Fruit fly (Drosophila melanogaster) whole organism, prepupa: ENCODE data around the gene HP4.

Source experiments
- Blimp-1 ChIP-seq: fragments of 200-800 bp; sonication (Bioruptor generic); optimal IDR thresholded peaks from 3 replicates; lab custom pipeline; 2017; ENCODE audit warnings: missing biosample characterization, missing genetic modification characterization, mild to moderate bottlenecking, moderate library complexity, missing genetic modification reagents
- CG10631 ChIP-seq: fragments of 200-800 bp; sonication (Bioruptor generic); optimal IDR thresholded peaks from 2 replicates; lab custom pipeline; 2016; ENCODE audit warnings: missing biosample characterization, missing genetic modification characterization
- CG10669 ChIP-seq: fragments of 200-800 bp; sonication (Bioruptor generic); optimal IDR thresholded peaks from 3 replicates; lab custom pipeline; 2018; ENCODE audit warnings: missing biosample characterization, mild to moderate bottlenecking, missing genetic modification characterization, moderate library complexity
- CG11294 ChIP-seq: fragments of 200-800 bp; sonication (Bioruptor generic); IDR thresholded peaks from 2 replicates; pipeline ENCODE4 v1.3.6; 2022; ENCODE audit warnings: missing biosample characterization, missing genetic modification characterization
- CG11762 ChIP-seq: fragments of 200-800 bp; sonication (Bioruptor generic); optimal IDR thresholded peaks from 3 replicates; lab custom pipeline; 2016; ENCODE audit warnings: missing biosample characterization, missing genetic modification characterization; ENCODE audit not compliant: insufficient read depth
- CG15336 ChIP-seq: fragments of 200-800 bp; sonication (Bioruptor generic); IDR thresholded peaks from 2 replicates; pipeline ENCODE4 v1.3.6; 2022; ENCODE audit warnings: missing biosample characterization, missing genetic modification characterization
- CG1621 ChIP-seq: fragments of 200-800 bp; sonication (Bioruptor generic); optimal IDR thresholded peaks from 3 replicates; lab custom pipeline; 2018; ENCODE audit warnings: missing biosample characterization, mild to moderate bottlenecking, missing genetic modification characterization
- CG3032 ChIP-seq: fragments of 200-800 bp; optimal IDR thresholded peaks from 2 replicates; lab custom pipeline; 2019; ENCODE audit warnings: missing biosample characterization, mild to moderate bottlenecking, missing genetic modification characterization, moderate library complexity
- CG31627 ChIP-seq: fragments of 200-800 bp; sonication (Bioruptor generic); optimal IDR thresholded peaks from 3 replicates; lab custom pipeline; 2016; ENCODE audit warnings: missing biosample characterization, missing genetic modification characterization
- CG32006 ChIP-seq: fragments of 200-800 bp; sonication (Bioruptor generic); optimal IDR thresholded peaks from 3 replicates; lab custom pipeline; 2017; ENCODE audit warnings: missing biosample characterization, mild to moderate bottlenecking, missing genetic modification characterization
- CG34406 ChIP-seq: fragments of 200-800 bp; sonication (Bioruptor generic); optimal IDR thresholded peaks from 3 replicates; lab custom pipeline; 2016; ENCODE audit warnings: missing biosample characterization, missing genetic modification characterization
- CG4318 ChIP-seq: fragments of 200-800 bp; sonication (Bioruptor generic); optimal IDR thresholded peaks from 3 replicates; lab custom pipeline; 2017; ENCODE audit warnings: missing biosample characterization, mild to moderate bottlenecking, missing genetic modification characterization
- CG6163 ChIP-seq: fragments of 200-800 bp; sonication (Bioruptor generic); IDR thresholded peaks from 3 replicates; pipeline ENCODE4 v1.3.6; 2022; ENCODE audit warnings: missing biosample characterization, missing genetic modification characterization
- CG6276 ChIP-seq: fragments of 200-800 bp; sonication (Bioruptor generic); optimal IDR thresholded peaks from 2 replicates; lab custom pipeline; 2017; ENCODE audit warnings: missing biosample characterization, mild to moderate bottlenecking, missing genetic modification characterization
- CG6792 ChIP-seq: fragments of 200-800 bp; sonication (Bioruptor generic); optimal IDR thresholded peaks from 3 replicates; lab custom pipeline; 2016; ENCODE audit warnings: missing biosample characterization, missing genetic modification characterization
- CG6808 ChIP-seq: fragments of 200-800 bp; sonication (Bioruptor generic); optimal IDR thresholded peaks from 3 replicates; lab custom pipeline; 2017; ENCODE audit warnings: missing biosample characterization, missing genetic modification characterization, mild to moderate bottlenecking, moderate library complexity, missing genetic modification reagents
- CG7368 ChIP-seq: fragments of 200-800 bp; sonication (Bioruptor generic); optimal IDR thresholded peaks from 3 replicates; lab custom pipeline; 2016; ENCODE audit warnings: missing biosample characterization, missing genetic modification characterization
- CG8119 ChIP-seq: fragments of 200-800 bp; sonication (Bioruptor generic); IDR thresholded peaks from 3 replicates; pipeline ENCODE4 v1.3.6; 2022; ENCODE audit warnings: missing biosample characterization, missing genetic modification characterization
- CG8319 ChIP-seq: fragments of 200-800 bp; sonication (Bioruptor generic); optimal IDR thresholded peaks from 3 replicates; lab custom pipeline; 2016; ENCODE audit warnings: missing biosample characterization, missing genetic modification characterization
- CG9139 ChIP-seq: fragments of 200-800 bp; sonication (Bioruptor generic); optimal IDR thresholded peaks from 3 replicates; lab custom pipeline; 2017; ENCODE audit warnings: missing biosample characterization, mild to moderate bottlenecking, missing genetic modification characterization
- Eip75B ChIP-seq: fragments of 200-800 bp; sonication (Bioruptor generic); optimal IDR thresholded peaks from 3 replicates; lab custom pipeline; 2016; ENCODE audit warnings: missing biosample characterization, missing genetic modification characterization
- Eip78C ChIP-seq: fragments of 200-800 bp; sonication (Bioruptor generic); peaks from one replicate; lab custom pipeline; 2016; ENCODE audit warnings: missing biosample characterization, missing genetic modification characterization
- Eip93F ChIP-seq: fragments of 200-800 bp; sonication (Bioruptor generic); optimal IDR thresholded peaks from 2 replicates; lab custom pipeline; 2016; ENCODE audit warnings: missing biosample characterization, mild to moderate bottlenecking, missing genetic modification characterization
- Ets21C ChIP-seq: fragments of 200-800 bp; sonication (Bioruptor generic); optimal IDR thresholded peaks from 3 replicates; lab custom pipeline; 2016; ENCODE audit warnings: missing biosample characterization, missing genetic modification characterization
- Ets96B ChIP-seq: fragments of 200-800 bp; optimal IDR thresholded peaks from 2 replicates; lab custom pipeline; 2019; ENCODE audit warnings: missing biosample characterization, mild to moderate bottlenecking, missing genetic modification characterization, moderate library complexity
- Gug ChIP-seq: fragments of 200-800 bp; sonication (Bioruptor generic); IDR thresholded peaks from 2 replicates; pipeline ENCODE4 v1.3.6; 2022; ENCODE audit warnings: missing biosample characterization, missing genetic modification characterization
- Hr38 ChIP-seq: sonication (Bioruptor generic); optimal IDR thresholded peaks from 2 replicates; lab custom pipeline; 2016; ENCODE audit warnings: missing biosample characterization, missing genetic modification characterization
- Lpt ChIP-seq: fragments of 200-800 bp; sonication (Bioruptor generic); optimal IDR thresholded peaks from 3 replicates; lab custom pipeline; 2016; ENCODE audit warnings: missing biosample characterization, missing genetic modification characterization
- Met ChIP-seq: fragments of 200-800 bp; sonication (Bioruptor generic); optimal IDR thresholded peaks from 3 replicates; lab custom pipeline; 2016; ENCODE audit warnings: missing biosample characterization, missing genetic modification characterization
- OdsH ChIP-seq: fragments of 200-800 bp; sonication (Bioruptor generic); optimal IDR thresholded peaks from 3 replicates; lab custom pipeline; 2016; ENCODE audit warnings: missing biosample characterization, missing genetic modification characterization
- Smox ChIP-seq: fragments of 200-800 bp; sonication (Bioruptor generic); optimal IDR thresholded peaks from 3 replicates; lab custom pipeline; 2016; ENCODE audit warnings: missing biosample characterization, missing genetic modification characterization
- Sox102F ChIP-seq: fragments of 200-800 bp; sonication (Bioruptor generic); optimal IDR thresholded peaks from 2 replicates; lab custom pipeline; 2016; ENCODE audit warnings: missing biosample characterization, mild to moderate bottlenecking, missing genetic modification characterization
- Sox14 ChIP-seq: fragments of 200-800 bp; sonication (Bioruptor generic); optimal IDR thresholded peaks from 3 replicates; lab custom pipeline; 2016; ENCODE audit warnings: missing biosample characterization, missing genetic modification characterization
- Sox15 ChIP-seq: fragments of 200-800 bp; sonication (Bioruptor generic); optimal IDR thresholded peaks from 3 replicates; lab custom pipeline; 2016; ENCODE audit warnings: missing biosample characterization, missing genetic modification characterization
- achi ChIP-seq: fragments of 200-800 bp; sonication (Bioruptor generic); optimal IDR thresholded peaks from 3 replicates; lab custom pipeline; 2016; ENCODE audit warnings: missing biosample characterization, missing genetic modification characterization
- dsx ChIP-seq: fragments of 200-800 bp; optimal IDR thresholded peaks from 3 replicates; lab custom pipeline; 2019; ENCODE audit warnings: missing biosample characterization, mild to moderate bottlenecking, missing genetic modification characterization, moderate library complexity; ENCODE audit not compliant: poor library complexity, severe bottlenecking
- eg ChIP-seq: fragments of 200-800 bp; sonication (Bioruptor generic); IDR thresholded peaks from 3 replicates; pipeline ENCODE4 v1.3.6; 2022; ENCODE audit warnings: missing biosample characterization, missing genetic modification characterization
- esn ChIP-seq: fragments of 200-800 bp; sonication (Bioruptor generic); optimal IDR thresholded peaks from 2 replicates; lab custom pipeline; 2016; ENCODE audit warnings: missing biosample characterization, mild to moderate bottlenecking, missing genetic modification characterization, moderate library complexity
- fkh ChIP-seq: fragments of 200-800 bp; sonication (Bioruptor generic); optimal IDR thresholded peaks from 3 replicates; lab custom pipeline; 2017; ENCODE audit warnings: missing biosample characterization, mild to moderate bottlenecking, missing genetic modification characterization, moderate library complexity
- lz ChIP-seq: fragments of 200-800 bp; sonication (Bioruptor generic); optimal IDR thresholded peaks from 3 replicates; lab custom pipeline; 2016; ENCODE audit warnings: missing biosample characterization, missing genetic modification characterization
- net ChIP-seq: fragments of 200-800 bp; sonication (Bioruptor generic); optimal IDR thresholded peaks from 3 replicates; lab custom pipeline; 2016; ENCODE audit warnings: missing biosample characterization, missing genetic modification characterization
- salr ChIP-seq, 2 experiments: fragments of 200-800 bp; sonication (Bioruptor generic); optimal IDR thresholded peaks; 3 replicates each; lab custom pipeline; 2016 to 2018; ENCODE audit warnings: missing biosample characterization in 2 of 2, missing genetic modification characterization in 2 of 2, mild to moderate bottlenecking in 1 of 2
- spab ChIP-seq: fragments of 200-800 bp; sonication (Bioruptor generic); optimal IDR thresholded peaks from 2 replicates; lab custom pipeline; 2017; ENCODE audit warnings: missing biosample characterization, mild to moderate bottlenecking, missing genetic modification characterization, missing genetic modification reagents
- topi ChIP-seq: fragments of 200-800 bp; sonication (Bioruptor generic); optimal IDR thresholded peaks from 3 replicates; lab custom pipeline; 2016; ENCODE audit warnings: missing biosample characterization, missing genetic modification characterization
- vri ChIP-seq: fragments of 200-800 bp; sonication (Bioruptor generic); optimal IDR thresholded peaks from 3 replicates; lab custom pipeline; 2016; ENCODE audit warnings: missing biosample characterization, mild to moderate bottlenecking, missing genetic modification characterization

The HP4 gene

DNA sequence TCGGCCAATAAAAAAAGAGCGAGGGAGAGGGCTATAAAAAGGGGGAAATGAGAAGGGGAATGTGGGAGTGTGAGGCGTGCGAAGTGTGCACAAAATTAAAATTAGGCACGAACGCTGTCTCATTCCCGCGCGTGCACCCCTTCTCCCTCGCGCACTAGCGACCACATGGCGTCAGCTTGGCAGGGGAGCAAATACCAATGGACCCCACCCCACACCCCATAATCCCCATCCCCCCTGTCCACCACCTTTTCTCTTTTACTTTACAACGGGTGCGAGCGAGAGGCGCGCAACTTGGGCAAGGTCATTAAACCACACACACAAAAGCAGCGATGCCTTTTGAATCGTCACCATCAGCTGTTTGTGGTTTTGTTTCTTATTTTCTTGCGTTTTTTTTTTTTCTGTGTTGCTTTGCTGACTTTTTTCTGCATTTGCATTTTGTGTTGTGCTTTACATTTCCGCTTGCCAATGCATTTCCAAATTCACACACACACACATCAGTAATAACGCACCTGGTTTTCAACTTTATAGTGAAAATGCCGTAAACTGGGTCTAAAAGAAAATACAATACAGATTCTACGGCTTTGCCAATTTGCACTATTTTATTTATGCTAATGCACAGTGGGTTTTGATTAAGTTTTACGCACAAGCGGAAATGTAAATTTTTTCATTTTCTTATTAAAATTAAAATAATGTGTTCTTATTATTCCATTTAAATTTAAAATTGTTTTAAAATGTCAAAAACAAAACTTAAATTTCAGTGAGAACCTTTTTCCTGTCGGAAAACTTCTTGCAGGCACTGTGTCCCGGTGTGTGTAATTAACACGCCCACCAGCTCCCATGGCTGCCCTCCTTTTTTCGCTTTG is 48.6 kb upstream of the HP4 start (continued):
- TF ChIP-seq fkh: peak; percentile 49
- TF ChIP-seq dsx (GFP tag; lab: Kevin White, UChicago): peak; percentile 25
- peak; percentile 50 for TF ChIP-seq CG3032
- peak; percentile 57 for TF ChIP-seq CG10631 (GFP tag; lab: Kevin White, UChicago)
- TF ChIP-seq CG10669: peak; percentile 49
- TF ChIP-seq OdsH (GFP tag; lab: Kevin White, UChicago): peak; percentile 73
- TF ChIP-seq achi (GFP tag; lab: Kevin White, UChicago): peak; percentile 47
- peak; percentile 66 for TF ChIP-seq Sox14 (GFP tag; lab: Kevin White, UChicago)
- TF ChIP-seq CG7368 (GFP tag; lab: Kevin White, UChicago): peak; percentile 11
- TF ChIP-seq CG11762 (GFP tag; lab: Kevin White, UChicago): peak; percentile 45
- peak; percentile 68 for TF ChIP-seq Met
- peak; percentile 47 for TF ChIP-seq CG6792
- TF ChIP-seq CG6163 (GFP tag; lab: Robert Waterston, UW): peak; percentile 73
- TF ChIP-seq spab: peak; percentile 48
- TF ChIP-seq Ets21C (GFP tag; lab: Kevin White, UChicago): peak; percentile 41

DNA sequence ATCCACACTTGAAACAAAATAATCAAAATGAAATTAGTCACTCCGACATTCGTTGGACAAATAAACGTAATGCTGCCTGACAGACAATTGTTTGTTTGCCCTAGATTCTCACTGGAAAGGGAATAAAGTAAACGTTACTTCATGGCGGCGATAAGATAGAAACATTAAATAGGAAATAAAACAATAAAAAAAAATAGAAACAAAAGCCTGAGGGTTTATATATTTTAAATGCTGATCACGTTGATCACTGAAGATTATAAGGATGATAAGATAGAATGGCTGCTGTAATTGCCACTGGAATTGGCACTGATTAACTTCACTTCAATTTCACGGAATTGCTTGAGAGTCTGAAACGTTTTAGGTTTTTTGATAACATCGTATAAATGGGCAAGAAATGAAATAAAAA is 42.7 kb upstream of the HP4 start:
- no peak for TF ChIP-seq achi (GFP tag; lab: Kevin White, UChicago)
- TF ChIP-seq eg: no peak
- peak; percentile 32 for TF ChIP-seq Eip78C (GFP tag; lab: Kevin White, UChicago)
- TF ChIP-seq CG1621 (tag; lab: Kevin White, UChicago): no peak
- no peak for TF ChIP-seq CG8319 (GFP tag; lab: Kevin White, UChicago)
- no peak for TF ChIP-seq CG31627 (GFP tag; lab: Kevin White, UChicago)
- peak; percentile 92 for TF ChIP-seq fkh
- no peak for TF ChIP-seq CG15336 (GFP tag; lab: Robert Waterston, UW)
- TF ChIP-seq Sox102F (GFP tag; lab: Kevin White, UChicago): no peak
- no peak for TF ChIP-seq Met
- TF ChIP-seq CG4318: no peak
- peak; percentile 85 for TF ChIP-seq vri (GFP tag; lab: Kevin White, UChicago)
- TF ChIP-seq OdsH (GFP tag; lab: Kevin White, UChicago): no peak
- no peak for TF ChIP-seq CG7368 (GFP tag; lab: Kevin White, UChicago)
- no peak for TF ChIP-seq Eip75B
- no peak for TF ChIP-seq Blimp-1 (GFP tag; lab: Kevin White, UChicago)
- TF ChIP-seq Ets96B (tag; lab: Kevin White, UChicago): no peak

DNA sequence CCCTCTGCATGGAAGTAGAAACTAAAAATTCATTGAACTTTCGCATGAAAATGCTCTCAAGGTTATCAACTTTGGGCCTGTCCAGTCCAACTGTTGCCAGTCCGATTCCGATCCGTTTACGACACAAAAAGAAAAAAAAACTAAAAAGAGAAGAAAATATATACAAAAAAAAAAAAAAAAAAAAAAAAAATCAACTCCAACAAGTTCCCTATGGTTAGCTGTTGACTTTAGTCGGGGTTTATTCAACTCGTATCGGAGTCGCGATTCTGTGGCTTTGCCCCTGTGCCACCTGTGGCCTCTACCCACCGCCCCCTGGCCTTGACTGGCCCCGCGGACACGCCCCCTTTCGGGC is 37.9 kb upstream of the HP4 start:
- TF ChIP-seq Smox (GFP tag; lab: Kevin White, UChicago) (no peak), net (peak; percentile 44), CG15336 (GFP tag; lab: Robert Waterston, UW) (no peak), topi (GFP tag; lab: Kevin White, UChicago) (no peak), CG4318 (no peak), CG8119 (peak; percentile 52; the same call in 2 of the 3 replicates), CG34406 (peak; percentile 21), CG32006 (GFP tag; lab: Kevin White, UChicago) (no peak), dsx (GFP tag; lab: Kevin White, UChicago) (peak; percentile 42), Lpt (GFP tag; lab: Kevin White, UChicago) (peak; percentile 54), CG1621 (tag; lab: Kevin White, UChicago) (no peak), salr (GFP tag; optimal IDR thresholded peaks at IDR 0.05; lab: Kevin White, UChicago) (peak in 1 of 2 experiments; percentile 22), lz (no peak), Ets96B (tag; lab: Kevin White, UChicago) (peak; percentile 74), Sox15 (GFP tag; lab: Kevin White, UChicago) (no peak), Gug (GFP tag; lab: Robert Waterston, UW) (no peak), Hr38 (no peak), esn (no peak), CG6163 (GFP tag; lab: Robert Waterston, UW) (peak; percentile 82; the same call in 2 of the 3 replicates), spab (peak; percentile 78), OdsH (GFP tag; lab: Kevin White, UChicago) (no peak), CG11294 (GFP tag; lab: Robert Waterston, UW) (no peak), vri (GFP tag; lab: Kevin White, UChicago) (no peak), CG9139 (GFP tag; lab: Kevin White, UChicago) (peak; percentile 90), CG11762 (GFP tag; lab: Kevin White, UChicago) (peak; percentile 47), Eip93F (GFP tag; lab: Kevin White, UChicago) (no peak), CG10669 (peak; percentile 54), CG6808 (peak; percentile 92), CG6276 (GFP tag; lab: Kevin White, UChicago) (no peak), eg (peak; percentile 67)
